Fruit fly (Drosophila melanogaster): ENCODE data around the gene jub.

The jub gene

dm6 chrX:13818172-13818472, 12.0 kb downstream of the jub start (continued):
- TF ChIP-seq CG12219 (GFP tag; optimal IDR thresholded peaks at IDR 0.05) (no peak), CG14667 (GFP tag; IDR thresholded peaks at IDR 0.05) (no peak), HmgZ (tag; optimal IDR thresholded peaks at IDR 0.05) (no peak), CG10543 (GFP tag; optimal IDR thresholded peaks at IDR 0.05) (no peak), lab (GFP tag; optimal IDR thresholded peaks at IDR 0.05) (peak; percentile 26), sim (GFP tag; IDR thresholded peaks at IDR 0.05) (no peak), CG31365 (tag; optimal IDR thresholded peaks at IDR 0.05) (no peak), Ptx1 (GFP tag; IDR thresholded peaks at IDR 0.05) (no peak), CG18476 (GFP tag; optimal IDR thresholded peaks at IDR 0.05) (no peak), exex (tag; optimal IDR thresholded peaks at IDR 0.05) (peak; percentile 96), sug (tag; optimal IDR thresholded peaks at IDR 0.05) (peak; percentile 45), CG4707 (GFP tag; optimal IDR thresholded peaks at IDR 0.05) (no peak), CG6654 (GFP tag; optimal IDR thresholded peaks at IDR 0.05) (no peak), CG7839 (tag; optimal IDR thresholded peaks at IDR 0.05) (no peak), Drgx (GFP tag; IDR thresholded peaks at IDR 0.05) (no peak)

- TF ChIP-seq dati (GFP tag; IDR thresholded peaks at IDR 0.05) (no peak), Ets65A (GFP tag) (no peak), Optix (GFP tag; IDR thresholded peaks at IDR 0.05) (no peak), cato (GFP tag; optimal IDR thresholded peaks at IDR 0.05; ENCODE audit: borderline replicate concordance) (no peak), CG4730 (GFP tag; IDR thresholded peaks at IDR 0.05) (no peak), CG13775 (GFP tag; optimal IDR thresholded peaks at IDR 0.05) (peak; percentile 11), fd96Cb (tag; optimal IDR thresholded peaks at IDR 0.05) (peak; percentile 37), zf30C (GFP tag; optimal IDR thresholded peaks at IDR 0.05) (no peak), vnd (GFP tag; IDR thresholded peaks at IDR 0.05; ENCODE audit: partially characterized antibody) (no peak), usp (GFP tag; optimal IDR thresholded peaks at IDR 0.05) (no peak), run (tag; optimal IDR thresholded peaks at IDR 0.05) (peak; percentile 14), CG8924 (tag; optimal IDR thresholded peaks at IDR 0.05) (peak; percentile 29), CG17912 (GFP tag; optimal IDR thresholded peaks at IDR 0.05) (no peak), CG3407 (GFP tag; optimal IDR thresholded peaks at IDR 0.05) (no peak), CG13424 (tag; optimal IDR thresholded peaks at IDR 0.05) (peak; percentile 41), Dek (tag; optimal IDR thresholded peaks at IDR 0.05) (peak; percentile 27), Poxn (GFP tag; IDR thresholded peaks at IDR 0.05) (no peak), Meics (GFP tag; optimal IDR thresholded peaks at IDR 0.05) (peak; percentile 64), CG8478 (optimal IDR thresholded peaks at IDR 0.05) (no peak), Hr51 (GFP tag; optimal IDR thresholded peaks at IDR 0.05) (peak in 1 of 2 experiments; percentile 69), cg (GFP tag; optimal IDR thresholded peaks at IDR 0.05) (peak; percentile 13), CG11695 (GFP tag; IDR thresholded peaks at IDR 0.05) (0 out of 3 replicates have a peak, but pooled peaks have one; percentile 46), Drgx (GFP tag; IDR thresholded peaks at IDR 0.05) (peak; percentile 61), stwl (tag; optimal IDR thresholded peaks at IDR 0.05) (no peak), E2f2 (GFP tag; IDR thresholded peaks at IDR 0.05) (0 out of 2 replicates have a peak, but pooled peaks have one; percentile 26), ac (GFP tag; optimal IDR thresholded peaks at IDR 0.05) (no peak), nerfin-2 (GFP tag; IDR thresholded peaks at IDR 0.05; ENCODE audit: partially characterized antibody) (no peak), CG12659 (GFP tag; optimal IDR thresholded peaks at IDR 0.05) (peak; percentile 21), zfh1 (GFP tag; IDR thresholded peaks at IDR 0.05) (no peak), Side (GFP tag; optimal IDR thresholded peaks at IDR 0.05) (no peak), CG4820 (GFP tag; optimal IDR thresholded peaks at IDR 0.05) (no peak), CG17385 (GFP tag; optimal IDR thresholded peaks at IDR 0.05) (peak; percentile 42), scrt (GFP tag; optimal IDR thresholded peaks at IDR 0.05) (peak; percentile 4), Ptx1 (GFP tag; IDR thresholded peaks at IDR 0.05) (0 out of 2 replicates have a peak, but pooled peaks have one; percentile 20), pan (optimal IDR thresholded peaks at IDR 0.05) (no peak), pan (GFP tag; optimal IDR thresholded peaks at IDR 0.05 in 1 of 2, IDR thresholded peaks at IDR 0.05 in 1 of 2) (peak in 1 of 2 experiments; percentile 43)
These were observed 12.5 kb downstream of the jub start for dm6 chrX:13817418-13818171.

Measured in whole organism, embryonic.